Worm (Caenorhabditis elegans) whole organism, L3 larva: ENCODE results near the gene F02C12.3.

ENCODE experiments used
- fos-1 ChIP-seq: fragments of 150-350 bp; optimal IDR thresholded peaks from 2 replicates; lab custom pipeline; 2014; ENCODE audit warnings: missing biosample characterization, missing genetic modification characterization
- unc-62 ChIP-seq: fragments of 150-350 bp; sonication (generic microtip); optimal IDR thresholded peaks from 4 replicates; lab custom pipeline; 2014; ENCODE audit warnings: missing biosample characterization, missing genetic modification reagents, missing genetic modification characterization

DNA sequence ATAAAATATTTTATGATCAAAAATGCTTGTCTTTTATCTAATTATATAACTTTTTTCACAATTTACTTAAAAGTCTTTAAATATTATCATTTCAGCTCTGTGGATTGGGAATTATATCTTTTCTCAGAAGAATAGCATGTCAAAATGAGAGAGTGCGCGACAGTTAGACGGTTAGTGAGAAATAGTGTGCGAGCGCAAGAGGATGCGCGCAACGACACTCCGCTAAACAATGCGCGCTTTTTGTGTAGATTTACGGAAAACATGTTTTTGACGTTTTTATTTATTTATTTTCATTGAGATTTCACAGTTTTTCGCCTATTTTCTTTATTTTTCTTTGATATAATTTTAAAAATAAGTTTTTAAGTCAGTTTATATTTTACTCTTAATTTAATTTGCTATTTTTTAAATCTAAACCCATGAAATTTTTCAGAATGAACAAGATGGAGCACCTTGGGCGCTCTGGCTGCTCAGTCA lies at the start of gene F02C12.3:
- no peak for TF ChIP-seq fos-1 (tag; lab: Kevin White, UChicago)
- TF ChIP-seq unc-62 (GFP tag; lab: Kevin White, UChicago), result no peak
